Fruit fly (Drosophila melanogaster): ENCODE measurements around the gene yellow-h.

The yellow-h gene

DNA sequence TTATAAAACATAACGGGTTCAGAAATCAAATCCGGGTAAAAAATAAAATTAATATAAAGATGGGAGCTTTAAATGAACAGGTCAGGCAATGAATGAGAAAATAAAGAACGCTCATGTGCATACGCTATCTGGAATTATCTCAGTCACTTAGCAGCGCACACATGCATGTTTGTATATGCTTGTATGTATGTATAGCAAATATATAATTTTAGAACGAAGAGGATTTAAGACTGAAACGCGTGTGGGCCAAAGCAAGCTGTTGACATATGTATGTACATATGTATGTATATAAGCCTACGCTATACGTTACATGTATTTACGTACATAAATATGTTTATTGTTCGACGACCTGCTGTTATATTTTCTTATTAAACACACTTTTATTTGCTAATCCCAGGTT is 1.9 kb upstream of the yellow-h start (continued):
- no peak for TF ChIP-seq D19B (GFP tag; optimal IDR thresholded peaks at IDR 0.05)
- TF ChIP-seq ci (GFP tag; IDR thresholded peaks at IDR 0.05) = no peak
- TF ChIP-seq Aef1 (GFP tag; IDR thresholded peaks at IDR 0.05) = no peak
- no peak for TF ChIP-seq ab (GFP tag; optimal IDR thresholded peaks at IDR 0.05)
- no peak for TF ChIP-seq zen2 (GFP tag; IDR thresholded peaks at IDR 0.05; ENCODE audit: partially characterized antibody)
- no peak for TF ChIP-seq Dll (GFP tag; IDR thresholded peaks at IDR 0.05; ENCODE audit: partially characterized antibody)
- TF ChIP-seq CG11247 (GFP tag; IDR thresholded peaks at IDR 0.05) = no peak
- no peak for TF ChIP-seq dysf (GFP tag; IDR thresholded peaks at IDR 0.05)
- TF ChIP-seq CG7786 (GFP tag; optimal IDR thresholded peaks at IDR 0.05) = no peak
- peak; percentile 28 for TF ChIP-seq CG12744 (GFP tag; optimal IDR thresholded peaks at IDR 0.05)
- no peak for TF ChIP-seq dmrt99B (tag; optimal IDR thresholded peaks at IDR 0.05)
- TF ChIP-seq trem (tag; optimal IDR thresholded peaks at IDR 0.05) = no peak
- peak; percentile 51 for TF ChIP-seq CG2202 (tag; optimal IDR thresholded peaks at IDR 0.05)
- TF ChIP-seq usp (GFP tag; optimal IDR thresholded peaks at IDR 0.05) = no peak
- no peak for TF ChIP-seq Dp (GFP tag; optimal IDR thresholded peaks at IDR 0.05)
- TF ChIP-seq B-H2 (GFP tag; optimal IDR thresholded peaks at IDR 0.05) = peak; percentile 5
- peak; percentile 26 for TF ChIP-seq CG13894 (tag; optimal IDR thresholded peaks at IDR 0.05)
- peak; percentile 29 for TF ChIP-seq stwl (tag; optimal IDR thresholded peaks at IDR 0.05)
- no peak for TF ChIP-seq HLHmδ (GFP tag; optimal IDR thresholded peaks at IDR 0.05)
- no peak for TF ChIP-seq seq (GFP tag; IDR thresholded peaks at IDR 0.05)
- peak; percentile 14 for TF ChIP-seq Lhr (GFP tag; optimal IDR thresholded peaks at IDR 0.05)
- TF ChIP-seq CG34224 (GFP tag; IDR thresholded peaks at IDR 0.05; ENCODE audit: partially characterized antibody) = no peak
- TF ChIP-seq org-1 (GFP tag; optimal IDR thresholded peaks at IDR 0.05) = peak; percentile 44
- no peak for TF ChIP-seq E2f1 (GFP tag; IDR thresholded peaks at IDR 0.05)
- TF ChIP-seq ato (GFP tag; IDR thresholded peaks at IDR 0.05; ENCODE audit: partially characterized antibody) = no peak
- TF ChIP-seq corto (GFP tag; optimal IDR thresholded peaks at IDR 0.05) = no peak
- TF ChIP-seq chif (GFP tag; optimal IDR thresholded peaks at IDR 0.05) = peak in 1 of 2 experiments; percentile 16
- TF ChIP-seq slou (GFP tag; optimal IDR thresholded peaks at IDR 0.05) = no peak
- no peak for TF ChIP-seq schlank (tag; optimal IDR thresholded peaks at IDR 0.05)
- peak; percentile 43 for TF ChIP-seq CG8290 (GFP tag; optimal IDR thresholded peaks at IDR 0.05)
- peak; percentile 47 to 51 for TF ChIP-seq CG8290 (tag; optimal IDR thresholded peaks at IDR 0.05)
- TF ChIP-seq lov (optimal IDR thresholded peaks at IDR 0.05) = no peak
- TF ChIP-seq lov (GFP tag; IDR thresholded peaks at IDR 0.05) = no peak
- TF ChIP-seq wor (GFP tag; IDR thresholded peaks at IDR 0.05) = no peak
- TF ChIP-seq sr (GFP tag; IDR thresholded peaks at IDR 0.05) = no peak
- TF ChIP-seq CG15696 (tag; optimal IDR thresholded peaks at IDR 0.05) = peak; percentile 84
- no peak for TF ChIP-seq sc (optimal IDR thresholded peaks at IDR 0.05)
- peak; percentile 28 for TF ChIP-seq sc (GFP tag; optimal IDR thresholded peaks at IDR 0.05)
- no peak for TF ChIP-seq CG42726 (GFP tag; IDR thresholded peaks at IDR 0.05; ENCODE audit: partially characterized antibody)
- no peak for TF ChIP-seq CG14441 (GFP tag; IDR thresholded peaks at IDR 0.05)
- TF ChIP-seq Hr39 (optimal IDR thresholded peaks at IDR 0.05) = no peak
- no peak for TF ChIP-seq Sry-δ (GFP tag; optimal IDR thresholded peaks at IDR 0.05)
- no peak for TF ChIP-seq TFAM (GFP tag; optimal IDR thresholded peaks at IDR 0.05)
- no peak for TF ChIP-seq E2f2 (GFP tag; IDR thresholded peaks at IDR 0.05)
- TF ChIP-seq Ssrp (tag; optimal IDR thresholded peaks at IDR 0.05) = no peak
- TF ChIP-seq nerfin-2 (GFP tag; IDR thresholded peaks at IDR 0.05; ENCODE audit: partially characterized antibody) = no peak
- TF ChIP-seq CG11695 (GFP tag; IDR thresholded peaks at IDR 0.05) = 0 out of 3 replicates have a peak, but pooled peaks have one; percentile 39
- TF ChIP-seq hth (optimal IDR thresholded peaks at IDR 0.05) = no peak
- peak; percentile 61 for TF ChIP-seq zen (tag; optimal IDR thresholded peaks at IDR 0.05)
- TF ChIP-seq tll (GFP tag; optimal IDR thresholded peaks at IDR 0.05) = peak in 1 of 2 experiments; percentile 64
- no peak for TF ChIP-seq CG13624 (GFP tag; optimal IDR thresholded peaks at IDR 0.05)
- TF ChIP-seq odd (GFP tag; optimal IDR thresholded peaks at IDR 0.05) = peak; percentile 46
- no peak for TF ChIP-seq CG7556 (GFP tag; optimal IDR thresholded peaks at IDR 0.05)

Data from whole organism, embryonic.